Worm (Caenorhabditis elegans) whole organism, L4/young adult: ENCODE results near the gene H03A11.13.

Source experiments
- W03F9.2 ChIP-seq: fragments of 150-350 bp; optimal IDR thresholded peaks from 2 replicates; lab custom pipeline; 2014; ENCODE audit warnings: missing biosample characterization, missing genetic modification characterization
- dao-5 ChIP-seq: sonication (generic microtip); optimal IDR thresholded peaks from 2 replicates; lab custom pipeline; 2016; ENCODE audit warnings: missing genotype, missing genetic modification characterization, moderate library complexity, missing compliant biosample characterization
- him-1 ChIP-seq: sonication (generic microtip); optimal IDR thresholded peaks from 2 replicates; lab custom pipeline; 2016; ENCODE audit warnings: missing genotype, missing genetic modification reagents, missing genetic modification characterization, missing compliant biosample characterization

ce11 chrX:15194283-15194682, 18.7 kb downstream of the H03A11.13 start, which contains the start of gene phat-6:
- TF ChIP-seq him-1 (tag; lab: Kevin White, UChicago) (no peak), W03F9.2 (no peak), dao-5 (tag; lab: Kevin White, UChicago) (no peak)
